Fruit fly (Drosophila melanogaster) whole organism, pupa: ENCODE measurements around the gene CG10560.

ENCODE experiments used
- CG32121 ChIP-seq: fragments of 200-800 bp; sonication (Bioruptor generic); IDR thresholded peaks from 2 replicates; pipeline ENCODE4 v1.3.6; 2022; ENCODE audit warnings: missing biosample characterization, missing genetic modification characterization
- CG34367 ChIP-seq: fragments of 200-800 bp; sonication (Bioruptor generic); optimal IDR thresholded peaks from 2 replicates; lab custom pipeline; 2018; ENCODE audit warnings: missing biosample characterization, mild to moderate bottlenecking, missing genetic modification characterization
- CG4496 ChIP-seq: fragments of 200-800 bp; sonication (Bioruptor generic); IDR thresholded peaks from 3 replicates; pipeline ENCODE4 v1.3.6; 2022; ENCODE audit warnings: missing biosample characterization, missing genetic modification characterization
- CG8301 ChIP-seq: fragments of 200-800 bp; sonication (Bioruptor generic); optimal IDR thresholded peaks from 2 replicates; lab custom pipeline; 2018; ENCODE audit warnings: missing biosample characterization, mild to moderate bottlenecking, missing genetic modification characterization
- EcR ChIP-seq: fragments of 200-800 bp; sonication (Bioruptor generic); optimal IDR thresholded peaks from 3 replicates; lab custom pipeline; 2019; ENCODE audit warnings: missing biosample characterization, missing genetic modification characterization, mild to moderate bottlenecking, moderate library complexity, missing genetic modification reagents
- Ets98B ChIP-seq: fragments of 200-800 bp; sonication (Bioruptor generic); IDR thresholded peaks from 2 replicates; pipeline ENCODE4 v1.3.6; 2022; ENCODE audit warnings: missing biosample characterization, missing genetic modification characterization

DNA sequence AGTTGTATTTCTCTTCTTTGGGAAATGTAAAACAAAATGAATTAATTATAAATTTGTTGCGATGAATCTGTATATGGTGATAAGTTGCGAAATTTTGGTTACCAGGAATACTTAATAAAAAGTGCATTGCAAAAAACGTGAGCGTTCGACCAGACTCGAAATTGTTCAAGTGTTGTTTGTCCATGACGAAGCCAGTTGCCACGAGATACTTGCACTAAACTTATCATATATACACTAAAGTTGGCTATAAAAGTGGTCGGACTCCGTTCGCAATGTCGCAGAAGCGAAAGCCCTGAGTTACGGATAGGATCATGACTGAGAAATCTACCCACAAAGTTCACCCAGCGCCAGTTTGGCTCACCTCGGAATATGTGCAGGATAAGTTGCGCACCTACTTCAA, 46.4 kb downstream of the CG10560 start, which contains the start of gene CG11878:
- TF ChIP-seq CG34367 (tag; lab: Kevin White, UChicago) (no peak), CG32121 (GFP tag; lab: Robert Waterston, UW) (no peak), CG8301 (tag; lab: Kevin White, UChicago) (no peak), CG4496 (GFP tag; lab: Robert Waterston, UW) (no peak), Ets98B (GFP tag; lab: Robert Waterston, UW) (no peak), EcR (GFP tag; lab: Kevin White, UChicago) (no peak)
